Fruit fly (Drosophila melanogaster): Measurements from ENCODE around the gene CG11226.
A peak's percentile ranks its signal among the peaks of the same experiment; 100 is the strongest.

Gene CG11226

dm6 chr3L:22865061-22865418 lies 28.2 kb downstream of the CG11226 start (continued):
- peak; percentile 54 for TF ChIP-seq CG16779 (tag; optimal IDR thresholded peaks at IDR 0.05)
- peak; percentile 34 for TF ChIP-seq Sox15 (GFP tag; optimal IDR thresholded peaks at IDR 0.05)
- TF ChIP-seq CG8632 (GFP tag; optimal IDR thresholded peaks at IDR 0.05): peak; percentile 75
- TF ChIP-seq Smox (GFP tag; optimal IDR thresholded peaks at IDR 0.05): peak; percentile 73
- TF ChIP-seq Hr38 (GFP tag; optimal IDR thresholded peaks at IDR 0.05): no peak
- peak; percentile 60 for TF ChIP-seq CG3919 (GFP tag; optimal IDR thresholded peaks at IDR 0.05)
- peak; percentile 58 for TF ChIP-seq CG3032 (tag; optimal IDR thresholded peaks at IDR 0.05)
- peak; percentile 55 for TF ChIP-seq dsx (GFP tag; optimal IDR thresholded peaks at IDR 0.05; ENCODE audit: poor library complexity, severe bottlenecking)

DNA sequence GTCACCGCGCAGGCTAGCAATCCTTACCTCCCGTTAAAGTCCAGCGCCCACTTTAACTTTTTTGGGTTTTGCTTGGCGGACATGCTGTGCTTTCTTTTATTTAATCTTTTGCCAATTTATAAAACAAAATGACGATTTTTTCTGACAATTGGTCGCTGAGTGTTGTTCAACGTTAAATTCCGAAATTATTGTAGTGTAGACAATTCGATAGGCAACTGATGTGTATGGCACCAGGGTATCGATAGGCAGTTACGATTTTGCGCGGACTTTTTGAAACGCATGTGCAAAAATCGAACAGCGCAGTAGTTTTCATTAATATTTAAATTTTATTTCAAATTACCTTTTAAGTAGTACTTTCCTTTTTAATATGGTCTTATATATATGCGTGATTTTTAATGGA lies 31.2 kb downstream of the CG11226 start, which contains the start of gene EMC4:
EMC4 (minus strand) TSS at position 174 of the 400 bp plus-strand sequence.
- TF ChIP-seq CG15336 (GFP tag; IDR thresholded peaks at IDR 0.05) (no peak), Lpt (GFP tag; optimal IDR thresholded peaks at IDR 0.05) (no peak), svp (GFP tag) (peak; percentile 2), CG6276 (GFP tag; optimal IDR thresholded peaks at IDR 0.05) (no peak), CG9139 (GFP tag; optimal IDR thresholded peaks at IDR 0.05) (no peak), esn (GFP tag; optimal IDR thresholded peaks at IDR 0.05) (peak; percentile 71), CG6163 (GFP tag; IDR thresholded peaks at IDR 0.05) (no peak), CG3919 (GFP tag; optimal IDR thresholded peaks at IDR 0.05) (peak; percentile 63), cyc (GFP tag; optimal IDR thresholded peaks at IDR 0.05) (peak; percentile 60), lz (GFP tag; optimal IDR thresholded peaks at IDR 0.05) (peak; percentile 54), Sox14 (GFP tag; optimal IDR thresholded peaks at IDR 0.05) (peak; percentile 31), Sox15 (GFP tag; optimal IDR thresholded peaks at IDR 0.05) (no peak), Eip78C (GFP tag) (peak; percentile 84), acj6 (GFP tag; optimal IDR thresholded peaks at IDR 0.05) (peak; percentile 15), CG6854 (GFP tag; optimal IDR thresholded peaks at IDR 0.05) (no peak), Hr38 (GFP tag; optimal IDR thresholded peaks at IDR 0.05) (no peak), CG31627 (GFP tag; optimal IDR thresholded peaks at IDR 0.05) (peak; percentile 48), Hr4 (GFP tag; optimal IDR thresholded peaks at IDR 0.05) (no peak), vri (GFP tag; optimal IDR thresholded peaks at IDR 0.05) (peak; percentile 63), CG10631 (GFP tag; optimal IDR thresholded peaks at IDR 0.05) (peak; percentile 11), fkh (GFP tag; optimal IDR thresholded peaks at IDR 0.05) (no peak), Met (GFP tag; optimal IDR thresholded peaks at IDR 0.05) (no peak), Eip75B (GFP tag; optimal IDR thresholded peaks at IDR 0.05) (peak; percentile 44), Smox (GFP tag; optimal IDR thresholded peaks at IDR 0.05) (no peak), dsx (GFP tag; optimal IDR thresholded peaks at IDR 0.05; ENCODE audit: poor library complexity, severe bottlenecking) (no peak), CG8119 (GFP tag; IDR thresholded peaks at IDR 0.05) (no peak), topi (GFP tag; optimal IDR thresholded peaks at IDR 0.05) (peak; percentile 46), eg (GFP tag; IDR thresholded peaks at IDR 0.05) (0 out of 3 replicates have a peak, but pooled peaks have one; percentile 32), spab (GFP tag; optimal IDR thresholded peaks at IDR 0.05) (no peak), net (GFP tag; optimal IDR thresholded peaks at IDR 0.05) (no peak), CG3032 (tag; optimal IDR thresholded peaks at IDR 0.05) (no peak), achi (GFP tag; optimal IDR thresholded peaks at IDR 0.05) (peak; percentile 90), CG6792 (GFP tag; optimal IDR thresholded peaks at IDR 0.05) (peak; percentile 36), Gug (GFP tag; IDR thresholded peaks at IDR 0.05) (no peak), CG11294 (GFP tag; IDR thresholded peaks at IDR 0.05) (no peak), fd59A (GFP tag; optimal IDR thresholded peaks at IDR 0.05) (no peak), ss (GFP tag; optimal IDR thresholded peaks at IDR 0.05) (peak in 1 of 2 experiments; percentile 22)

DNA sequence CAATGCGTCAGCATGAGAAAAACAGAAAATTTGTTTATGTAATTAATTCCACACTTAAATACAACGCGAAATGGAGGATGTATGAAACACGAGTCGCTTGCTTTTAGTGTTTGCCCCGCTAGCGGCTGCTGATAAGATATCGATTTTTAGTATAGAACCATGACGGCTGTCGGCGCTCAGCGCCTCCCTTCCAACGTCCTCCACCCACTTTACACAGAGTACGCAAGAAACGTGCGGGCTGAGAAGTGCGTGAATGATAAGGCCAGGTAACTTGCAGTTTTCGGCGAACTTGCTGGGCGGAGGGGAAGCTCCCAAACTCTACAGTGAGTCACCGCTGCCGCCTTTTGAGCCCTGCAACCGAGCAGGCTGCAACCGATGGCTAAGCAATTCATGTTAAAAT lies 33.5 kb downstream of the CG11226 start:
- TF ChIP-seq topi (GFP tag; optimal IDR thresholded peaks at IDR 0.05) (no peak), vri (GFP tag; optimal IDR thresholded peaks at IDR 0.05) (peak; percentile 71), Lpt (GFP tag; optimal IDR thresholded peaks at IDR 0.05) (no peak), Blimp-1 (GFP tag; optimal IDR thresholded peaks at IDR 0.05) (no peak)

Data from whole organism, prepupa.